Worm (Caenorhabditis elegans) whole organism, L2 larva: ENCODE results near the gene arid-1.

Experiments
- blmp-1 ChIP-seq: sonication (generic microtip); optimal IDR thresholded peaks from 2 replicates; lab custom pipeline; 2017; ENCODE audit warnings: missing genetic modification characterization, mild to moderate bottlenecking, missing compliant biosample characterization, antibody characterized with exemption, moderate library complexity; ENCODE audit not compliant: insufficient read depth
- mdl-1 ChIP-seq, 2 experiments: fragments of 150-350 bp in 1 of 2; sonication (generic microtip) in 1 of 2; optimal IDR thresholded peaks; 2 replicates each; lab custom pipeline; 2017; ENCODE audit warnings: missing biosample characterization in 2 of 2, missing genetic modification characterization in 2 of 2
- nhr-12 ChIP-seq: fragments of 150-350 bp; optimal IDR thresholded peaks from 2 replicates; lab custom pipeline; 2014; ENCODE audit warnings: missing biosample characterization, missing genetic modification characterization
- nhr-237 ChIP-seq: fragments of 150-350 bp; optimal IDR thresholded peaks from 2 replicates; lab custom pipeline; 2014; ENCODE audit warnings: missing biosample characterization, missing genetic modification characterization
- nhr-25 ChIP-seq: fragments of 150-350 bp; sonication (generic microtip); optimal IDR thresholded peaks from 3 replicates; lab custom pipeline; 2014; ENCODE audit warnings: missing biosample characterization, missing genetic modification characterization
- peb-1 ChIP-seq: fragments of 150-350 bp; optimal IDR thresholded peaks from 2 replicates; lab custom pipeline; 2014; ENCODE audit warnings: missing biosample characterization, missing genetic modification characterization
- snpc-4 ChIP-seq: fragments of 150-350 bp; optimal IDR thresholded peaks from 2 replicates; lab custom pipeline; 2014; ENCODE audit warnings: missing biosample characterization, missing genetic modification characterization
- unc-62 ChIP-seq: fragments of 150-350 bp; optimal IDR thresholded peaks from 2 replicates; lab custom pipeline; 2014; ENCODE audit warnings: missing biosample characterization, missing genetic modification reagents, missing genetic modification characterization

- TF ChIP-seq unc-62 (no peak), nhr-25 (tag; lab: Kevin White, UChicago) (no peak), peb-1 (tag; lab: Kevin White, UChicago) (no peak), snpc-4 (tag; lab: Kevin White, UChicago) (no peak), mdl-1 (tag; optimal IDR thresholded peaks at IDR 0.05; lab: Kevin White, UChicago) (no peak), blmp-1 (tag; lab: Kevin White, UChicago) (no peak), nhr-237 (tag; lab: Kevin White, UChicago) (no peak), nhr-12 (tag; lab: Kevin White, UChicago) (no peak)
These were observed 35.9 kb upstream of the arid-1 start for ce11 chrV:150059-150458.
